Fruit fly (Drosophila melanogaster) whole organism, pupa: ENCODE data around the gene His2Av.

Experiments used
- CG13204 ChIP-seq: fragments of 200-800 bp; sonication (Bioruptor generic); optimal IDR thresholded peaks from 2 replicates; lab custom pipeline; 2018; ENCODE audit warnings: missing biosample characterization, mild to moderate bottlenecking, missing genetic modification characterization, moderate library complexity
- CG17806 ChIP-seq: fragments of 200-800 bp; sonication (Bioruptor generic); optimal IDR thresholded peaks from 2 replicates; lab custom pipeline; 2018; ENCODE audit warnings: missing biosample characterization, mild to moderate bottlenecking, missing genetic modification characterization, moderate library complexity
- CG32121 ChIP-seq: fragments of 200-800 bp; sonication (Bioruptor generic); IDR thresholded peaks from 2 replicates; pipeline ENCODE4 v1.3.6; 2022; ENCODE audit warnings: missing biosample characterization, missing genetic modification characterization
- CG34367 ChIP-seq: fragments of 200-800 bp; sonication (Bioruptor generic); optimal IDR thresholded peaks from 2 replicates; lab custom pipeline; 2018; ENCODE audit warnings: missing biosample characterization, mild to moderate bottlenecking, missing genetic modification characterization
- CG8159 ChIP-seq: fragments of 200-800 bp; sonication (Bioruptor generic); optimal IDR thresholded peaks from 3 replicates; lab custom pipeline; 2018; ENCODE audit warnings: missing biosample characterization, mild to moderate bottlenecking, missing genetic modification characterization, moderate library complexity
- EcR ChIP-seq: fragments of 200-800 bp; sonication (Bioruptor generic); optimal IDR thresholded peaks from 3 replicates; lab custom pipeline; 2019; ENCODE audit warnings: missing biosample characterization, missing genetic modification characterization, mild to moderate bottlenecking, moderate library complexity, missing genetic modification reagents
- Ets98B ChIP-seq: fragments of 200-800 bp; sonication (Bioruptor generic); IDR thresholded peaks from 2 replicates; pipeline ENCODE4 v1.3.6; 2022; ENCODE audit warnings: missing biosample characterization, missing genetic modification characterization

- no peak for TF ChIP-seq CG32121
- no peak for TF ChIP-seq CG13204 (GFP tag; lab: Kevin White, UChicago)
- TF ChIP-seq CG17806 (tag; lab: Kevin White, UChicago), result no peak
- TF ChIP-seq CG34367 (tag; lab: Kevin White, UChicago), result no peak
- TF ChIP-seq CG8159 (tag; lab: Kevin White, UChicago), result no peak
- TF ChIP-seq EcR (GFP tag; lab: Kevin White, UChicago), result no peak
- TF ChIP-seq Ets98B (GFP tag; lab: Robert Waterston, UW), result no peak
Observed at dm6 chr3R:26906034-26906433, 39.3 kb downstream of the His2Av start.
